Worm (Caenorhabditis elegans): ENCODE results near the gene C16D9.1.

DNA sequence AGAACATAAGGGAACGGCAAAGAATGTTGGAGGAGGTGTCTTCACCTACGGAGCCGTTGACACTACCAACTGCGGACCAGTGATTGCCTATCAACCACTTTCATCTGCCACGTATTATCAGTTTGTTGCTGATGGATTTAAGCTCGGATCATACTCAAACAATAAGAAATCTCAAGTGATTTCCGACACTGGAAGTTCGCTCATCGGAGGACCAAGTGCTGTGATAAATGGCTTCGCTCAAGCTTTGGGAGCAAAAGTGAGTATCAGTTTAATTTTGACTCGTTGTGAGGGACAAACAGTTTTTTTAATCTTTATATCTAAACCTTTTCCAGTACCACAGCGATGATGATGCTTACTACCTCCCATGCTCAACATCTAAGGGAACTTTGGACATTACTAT is 12.3 kb downstream of the C16D9.1 start:
- TF ChIP-seq B0261.1 (tag; optimal IDR thresholded peaks at IDR 0.05) (no peak), C17E4.6 (GFP tag; IDR thresholded peaks at IDR 0.05) (no peak), gei-17 (GFP tag; optimal IDR thresholded peaks at IDR 0.05) (no peak), F23B12.7 (tag; optimal IDR thresholded peaks at IDR 0.05; ENCODE audit: insufficient read depth) (no peak)
